Worm (Caenorhabditis elegans) whole organism, early embryonic: ENCODE measurements around the gene spe-43.

Source experiments
- B0310.2 ChIP-seq: sonication (generic microtip); optimal IDR thresholded peaks from 2 replicates; lab custom pipeline; 2016; ENCODE audit warnings: mild to moderate bottlenecking, missing genetic modification characterization, missing compliant biosample characterization
- F13C5.2 ChIP-seq: sonication (generic microtip); optimal IDR thresholded peaks from 2 replicates; lab custom pipeline; 2017; ENCODE audit warnings: mild to moderate bottlenecking, missing genetic modification characterization, inconsistent platforms, missing compliant biosample characterization
- aly-1 ChIP-seq: sonication (generic microtip); optimal IDR thresholded peaks from 2 replicates; lab custom pipeline; 2016; ENCODE audit warnings: missing genetic modification characterization, missing compliant biosample characterization
- ama-1 ChIP-seq: fragments of 150-350 bp; optimal IDR thresholded peaks from 2 replicates; lab custom pipeline; 2014
- ceh-13 ChIP-seq: fragments of 200-800 bp; sonication (Bioruptor generic); optimal IDR thresholded peaks from 2 replicates; lab custom pipeline; 2018; ENCODE audit warnings: mild to moderate bottlenecking, missing genetic modification characterization, missing compliant biosample characterization
- ceh-36 ChIP-seq: sonication (generic microtip); optimal IDR thresholded peaks from 2 replicates; lab custom pipeline; 2016; ENCODE audit warnings: missing genetic modification characterization, inconsistent platforms, missing compliant biosample characterization
- ets-7 ChIP-seq: sonication (generic microtip); optimal IDR thresholded peaks from 2 replicates; lab custom pipeline; 2016; ENCODE audit warnings: missing genotype, missing genetic modification characterization, missing compliant biosample characterization
- flt-1 ChIP-seq: fragments of 200-800 bp; sonication (Bioruptor generic); IDR thresholded peaks from 2 replicates; pipeline ENCODE4 v1.3.6; 2022; ENCODE audit warnings: missing genetic modification characterization, missing compliant biosample characterization
- hmbx-1 ChIP-seq: sonication (generic microtip); optimal IDR thresholded peaks from 2 replicates; lab custom pipeline; 2016; ENCODE audit warnings: mild to moderate bottlenecking, missing genetic modification characterization, missing compliant biosample characterization
- hmg-4 ChIP-seq: fragments of 200-800 bp; sonication (Bioruptor generic); optimal IDR thresholded peaks from 2 replicates; lab custom pipeline; 2018; ENCODE audit warnings: mild to moderate bottlenecking, missing genetic modification characterization, missing compliant biosample characterization
- hnd-1 ChIP-seq: sonication (generic microtip); optimal IDR thresholded peaks from 2 replicates; lab custom pipeline; 2016; ENCODE audit warnings: missing genetic modification characterization, missing compliant biosample characterization
- pes-1 ChIP-seq: fragments of 200-800 bp; sonication (Bioruptor generic); IDR thresholded peaks from 2 replicates; pipeline ENCODE4 v1.3.6; 2022; ENCODE audit warnings: missing genetic modification reagents, missing genetic modification characterization, missing compliant biosample characterization
- scrt-1 ChIP-seq: fragments of 200-800 bp; sonication (Bioruptor generic); IDR thresholded peaks from 2 replicates; pipeline ENCODE4 v1.3.6; 2022; ENCODE audit warnings: missing genetic modification characterization, missing compliant biosample characterization
- sea-1 ChIP-seq: fragments of 200-800 bp; sonication (Bioruptor generic); conservative IDR thresholded peaks from 2 replicates; pipeline ENCODE4 v1.3.6; 2022; ENCODE audit warnings: missing genetic modification characterization, missing compliant biosample characterization
- tbx-11 ChIP-seq: fragments of 200-800 bp; sonication (Bioruptor generic); IDR thresholded peaks from 2 replicates; pipeline ENCODE4 v1.3.6; 2022; ENCODE audit warnings: missing genetic modification characterization, missing compliant biosample characterization
- tbx-37 ChIP-seq: fragments of 200-800 bp; sonication (Bioruptor generic); conservative IDR thresholded peaks from 2 replicates; pipeline ENCODE4 v1.3.6; 2022; ENCODE audit warnings: missing genetic modification reagents, missing genetic modification characterization, missing compliant biosample characterization
- tra-4 ChIP-seq: sonication (generic microtip); optimal IDR thresholded peaks from 2 replicates; lab custom pipeline; 2017; ENCODE audit warnings: missing genetic modification characterization, missing compliant biosample characterization

spe-43 gene

DNA sequence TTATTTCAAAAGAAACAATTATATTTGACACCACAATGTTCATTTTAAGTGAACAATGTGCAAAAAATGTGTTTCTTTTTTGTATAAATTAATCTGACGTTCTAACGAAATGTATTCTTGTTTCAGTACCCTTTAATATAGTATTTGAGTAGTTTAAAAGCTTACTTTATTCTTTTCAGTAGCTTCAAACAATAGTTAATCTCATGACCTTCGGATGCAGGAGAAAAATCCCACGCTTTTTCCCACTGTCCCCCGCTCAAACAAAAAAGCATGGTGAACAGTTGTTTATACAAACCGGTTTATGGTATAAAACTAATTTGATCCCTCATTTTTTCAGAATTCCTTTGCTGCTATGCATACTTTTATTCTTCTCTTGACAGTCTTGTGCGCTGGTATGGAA is 23.0 kb upstream of the spe-43 start, which contains the start of gene scl-14:
TSS of gene scl-14 (plus strand) at position 301 of the 400 bp plus-strand sequence.
- no peak for TF ChIP-seq hmg-4 (GFP tag; lab: Kevin White, UChicago)
- no peak for TF ChIP-seq ets-7
- TF ChIP-seq tbx-11 (GFP tag; lab: Robert Waterston, UW) = no peak
- no peak for TF ChIP-seq F13C5.2
- no peak for TF ChIP-seq scrt-1 (GFP tag; lab: Robert Waterston, UW)
- TF ChIP-seq B0310.2 (tag; lab: Kevin White, UChicago) = no peak
- TF ChIP-seq pes-1 (GFP tag; lab: Robert Waterston, UW) = no peak
- no peak for TF ChIP-seq sea-1 (GFP tag; lab: Robert Waterston, UW)
- no peak for TF ChIP-seq aly-1 (tag; lab: Kevin White, UChicago)
- no peak for TF ChIP-seq ama-1 (lab: Kevin White, UChicago)
- no peak for TF ChIP-seq flt-1 (GFP tag; lab: Robert Waterston, UW)
- TF ChIP-seq tra-4 (tag; lab: Kevin White, UChicago) = no peak
- TF ChIP-seq hnd-1 (tag; lab: Kevin White, UChicago) = no peak
- TF ChIP-seq hmbx-1 = no peak
- TF ChIP-seq ceh-36 = no peak
- TF ChIP-seq ceh-13 (GFP tag; lab: Kevin White, UChicago) = no peak
- no peak for TF ChIP-seq tbx-37 (GFP tag; lab: Robert Waterston, UW)

DNA sequence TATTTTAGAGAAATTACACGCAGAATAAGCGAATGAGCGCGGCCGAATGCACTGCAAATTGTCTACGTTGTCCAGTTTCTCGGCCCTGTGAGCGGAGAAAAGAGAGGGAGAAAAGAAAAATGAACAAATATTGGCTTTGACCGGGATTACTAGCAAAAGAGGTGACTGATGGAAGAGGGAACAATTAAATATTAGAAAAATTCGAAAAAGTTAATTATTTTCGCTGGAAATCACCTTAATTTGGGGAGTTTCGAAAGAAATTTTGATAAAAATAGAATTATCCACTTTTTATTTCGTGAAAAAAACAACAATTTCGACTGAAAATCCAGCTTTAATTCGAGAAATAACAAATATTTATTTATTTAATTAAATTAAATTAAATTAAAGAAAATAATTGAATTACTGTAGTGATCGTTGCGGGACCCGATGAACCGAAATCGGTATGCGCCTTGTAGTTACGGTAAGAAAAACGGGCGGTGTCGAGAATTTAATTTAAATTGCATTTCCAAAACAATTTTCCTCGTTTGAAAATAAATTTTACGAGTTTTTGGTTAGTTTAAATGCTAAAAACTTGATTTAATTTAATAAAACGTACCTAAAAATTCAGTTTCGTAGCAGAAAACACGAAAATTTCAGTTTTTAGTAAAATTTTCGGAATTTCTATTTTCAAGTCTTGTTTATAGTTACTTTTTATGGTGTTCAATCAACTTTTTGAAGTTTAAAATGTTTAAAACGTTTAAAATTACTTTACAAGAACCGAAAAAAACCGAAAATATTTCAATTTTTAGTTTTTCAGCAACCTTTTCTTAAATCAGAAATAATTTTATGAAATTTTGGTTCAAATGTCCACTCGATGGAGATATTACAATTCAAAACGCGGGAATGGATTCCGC is 12.5 kb upstream of the spe-43 start, which contains the start of the genes crld-1 and msh-5:
TSS of gene crld-1 (minus strand) at position 51 of the 893 bp plus-strand sequence.
TSS of gene msh-5 (plus strand) at position 843 of the 893 bp plus-strand sequence.
- TF ChIP-seq hnd-1 (tag; lab: Kevin White, UChicago) (no peak), hmbx-1 (no peak), tbx-11 (GFP tag; lab: Robert Waterston, UW) (no peak), tbx-37 (GFP tag; lab: Robert Waterston, UW) (no peak), B0310.2 (tag; lab: Kevin White, UChicago) (no peak), pes-1 (GFP tag; lab: Robert Waterston, UW) (no peak), tra-4 (tag; lab: Kevin White, UChicago) (no peak), aly-1 (tag; lab: Kevin White, UChicago) (no peak), scrt-1 (GFP tag; lab: Robert Waterston, UW) (no peak)

DNA sequence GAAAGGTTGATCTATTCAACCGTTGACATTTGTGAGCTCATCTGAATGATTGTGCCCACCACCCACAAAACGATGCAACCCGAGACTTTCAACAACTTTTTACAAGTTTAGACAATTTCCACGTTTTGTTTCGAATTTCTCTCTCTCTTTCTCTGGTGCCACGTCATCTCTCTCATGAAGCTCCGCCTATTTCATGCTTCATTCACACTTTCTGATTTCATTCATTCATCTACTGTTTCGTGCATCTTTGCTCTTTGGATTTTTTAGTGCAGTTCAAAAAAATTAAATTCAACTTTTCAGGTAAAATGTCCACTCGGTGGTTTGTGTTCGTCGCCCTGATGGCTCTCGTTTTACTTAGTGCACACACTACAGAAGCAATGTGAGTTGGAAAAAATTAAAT is 7.1 kb upstream of the spe-43 start, which contains the start of gene nlp-79:
TSS of gene nlp-79 (plus strand) at position 301 of the 400 bp plus-strand sequence.
- TF ChIP-seq hmbx-1 (no peak), tbx-11 (GFP tag; lab: Robert Waterston, UW) (no peak), ets-7 (no peak), ceh-13 (GFP tag; lab: Kevin White, UChicago) (no peak), ceh-36 (no peak), scrt-1 (GFP tag; lab: Robert Waterston, UW) (no peak), tra-4 (tag; lab: Kevin White, UChicago) (no peak), hmg-4 (GFP tag; lab: Kevin White, UChicago) (no peak), tbx-37 (GFP tag; lab: Robert Waterston, UW) (no peak), ama-1 (lab: Kevin White, UChicago) (no peak), F13C5.2 (no peak), B0310.2 (tag; lab: Kevin White, UChicago) (no peak), pes-1 (GFP tag; lab: Robert Waterston, UW) (no peak), sea-1 (GFP tag; lab: Robert Waterston, UW) (no peak), flt-1 (GFP tag; lab: Robert Waterston, UW) (no peak), aly-1 (tag; lab: Kevin White, UChicago) (no peak)

DNA sequence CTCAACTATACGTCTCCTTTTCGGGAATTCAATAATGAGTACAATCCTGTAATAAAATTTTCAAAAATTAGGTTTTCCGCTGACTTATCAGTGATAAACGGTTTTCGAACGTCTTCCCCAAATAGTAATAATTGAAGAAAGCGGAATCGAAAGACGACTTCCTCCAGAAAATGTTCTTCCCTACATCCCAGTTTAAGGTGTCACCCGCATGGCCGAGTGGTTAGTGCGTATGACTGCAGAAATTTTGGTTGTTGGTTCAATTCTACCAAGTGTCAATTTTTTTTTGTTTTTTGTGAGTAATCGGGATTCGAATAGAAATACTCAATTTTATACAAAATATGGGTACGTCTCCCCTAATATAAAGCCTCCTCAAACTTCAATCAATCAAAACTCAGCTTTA is 1.4 kb downstream of the spe-43 start:
- peak; percentile 73; the same call in 1 of the 2 replicates for TF ChIP-seq sea-1 (GFP tag; lab: Robert Waterston, UW)
- TF ChIP-seq pes-1 (GFP tag; lab: Robert Waterston, UW) = peak; percentile 73
- TF ChIP-seq tbx-37 (GFP tag; lab: Robert Waterston, UW) = 0 out of 2 replicates have a peak, but pooled peaks have one; percentile 27
- peak; percentile 71 for TF ChIP-seq flt-1 (GFP tag; lab: Robert Waterston, UW)
- TF ChIP-seq scrt-1 (GFP tag; lab: Robert Waterston, UW) = peak; percentile 76

ce11 chrIV:13127720-13128119 is 14.4 kb downstream of the spe-43 start:
- TF ChIP-seq hnd-1 (tag; lab: Kevin White, UChicago) (no peak), hmg-4 (GFP tag; lab: Kevin White, UChicago) (no peak), ceh-13 (GFP tag; lab: Kevin White, UChicago) (no peak), aly-1 (tag; lab: Kevin White, UChicago) (no peak), flt-1 (GFP tag; lab: Robert Waterston, UW) (no peak), tra-4 (tag; lab: Kevin White, UChicago) (no peak), B0310.2 (tag; lab: Kevin White, UChicago) (no peak), F13C5.2 (no peak)

- TF ChIP-seq hmg-4 (GFP tag; lab: Kevin White, UChicago) = no peak
- no peak for TF ChIP-seq ceh-36
- no peak for TF ChIP-seq F13C5.2
- no peak for TF ChIP-seq tra-4 (tag; lab: Kevin White, UChicago)
- no peak for TF ChIP-seq aly-1 (tag; lab: Kevin White, UChicago)
- TF ChIP-seq pes-1 (GFP tag; lab: Robert Waterston, UW) = no peak
- no peak for TF ChIP-seq flt-1 (GFP tag; lab: Robert Waterston, UW)
- TF ChIP-seq sea-1 (GFP tag; lab: Robert Waterston, UW) = no peak
- TF ChIP-seq B0310.2 (tag; lab: Kevin White, UChicago) = no peak
These were observed 16.2 kb downstream of the spe-43 start for ce11 chrIV:13125999-13126398.

- TF ChIP-seq ama-1 (lab: Kevin White, UChicago) = no peak
- TF ChIP-seq tbx-11 (GFP tag; lab: Robert Waterston, UW) = no peak
These were observed 20.8 kb downstream of the spe-43 start for ce11 chrIV:13121396-13121795.
